Worm (Caenorhabditis elegans): ENCODE measurements around the gene rme-2.

ce11 chrIV:5502610-5503009, 32.8 kb downstream of the rme-2 start:
- no peak for TF ChIP-seq nhr-25 (tag; optimal IDR thresholded peaks at IDR 0.05)
- no peak for TF ChIP-seq ZK546.5 (tag; optimal IDR thresholded peaks at IDR 0.05)
- no peak for TF ChIP-seq aly-2 (tag; optimal IDR thresholded peaks at IDR 0.05)
- no peak for TF ChIP-seq nhr-6 (tag; optimal IDR thresholded peaks at IDR 0.05)
- TF ChIP-seq mbf-1 (tag; optimal IDR thresholded peaks at IDR 0.05) = no peak
- TF ChIP-seq skn-1 (tag; optimal IDR thresholded peaks at IDR 0.05) = no peak
- TF ChIP-seq alr-1 (tag; optimal IDR thresholded peaks at IDR 0.05) = no peak
- no peak for TF ChIP-seq nhr-77 (tag; optimal IDR thresholded peaks at IDR 0.05)
- TF ChIP-seq sma-9 (GFP tag; optimal IDR thresholded peaks at IDR 0.05) = no peak
- TF ChIP-seq sma-9 (tag; optimal IDR thresholded peaks at IDR 0.05) = no peak
- no peak for TF ChIP-seq sem-4 (tag; optimal IDR thresholded peaks at IDR 0.05)
- TF ChIP-seq unc-62 (GFP tag; optimal IDR thresholded peaks at IDR 0.05) = no peak
- no peak for TF ChIP-seq egl-27 (tag; optimal IDR thresholded peaks at IDR 0.05)
